Worm (Caenorhabditis elegans): ENCODE measurements around the gene acdh-11.

- TF ChIP-seq M03D4.4 (tag; optimal IDR thresholded peaks at IDR 0.05) (no peak), nhr-237 (tag; optimal IDR thresholded peaks at IDR 0.05) (no peak), mep-1 (tag; optimal IDR thresholded peaks at IDR 0.05) (no peak), ztf-11 (tag; optimal IDR thresholded peaks at IDR 0.05) (no peak), nhr-76 (tag; optimal IDR thresholded peaks at IDR 0.05) (no peak), mab-5 (tag; optimal IDR thresholded peaks at IDR 0.05) (no peak), pha-4 (tag; optimal IDR thresholded peaks at IDR 0.05) (no peak)
These were observed 38.6 kb upstream of the acdh-11 start for ce11 chrIII:10527446-10527845.
